Worm (Caenorhabditis elegans): Measurements from ENCODE around the gene gcy-29.
A peak's percentile ranks its signal among the peaks of the same experiment; 100 is the strongest.

Gene gcy-29

ce11 chrII:14537728-14538127 is 10.9 kb downstream of the gcy-29 start, which contains the start of the genes clec-147 and C04H5.7:
clec-147 (minus strand) TSS chrII:14537828.
C04H5.7 (plus strand) TSS chrII:14537946.
- TF ChIP-seq tbx-11 (GFP tag; IDR thresholded peaks at IDR 0.05) (no peak), scrt-1 (GFP tag; IDR thresholded peaks at IDR 0.05) (no peak), ama-1 (optimal IDR thresholded peaks at IDR 0.05) (no peak), tbx-37 (GFP tag; conservative IDR thresholded peaks at IDR 0.05) (no peak), tra-4 (tag; optimal IDR thresholded peaks at IDR 0.05) (no peak), sea-1 (GFP tag; conservative IDR thresholded peaks at IDR 0.05) (no peak), ceh-13 (GFP tag; optimal IDR thresholded peaks at IDR 0.05) (no peak), aly-1 (tag; optimal IDR thresholded peaks at IDR 0.05) (no peak), F13C5.2 (tag; optimal IDR thresholded peaks at IDR 0.05) (no peak), flt-1 (GFP tag; IDR thresholded peaks at IDR 0.05) (no peak), hnd-1 (tag; optimal IDR thresholded peaks at IDR 0.05) (no peak), B0310.2 (tag; optimal IDR thresholded peaks at IDR 0.05) (no peak), pes-1 (GFP tag; IDR thresholded peaks at IDR 0.05) (no peak)

DNA sequence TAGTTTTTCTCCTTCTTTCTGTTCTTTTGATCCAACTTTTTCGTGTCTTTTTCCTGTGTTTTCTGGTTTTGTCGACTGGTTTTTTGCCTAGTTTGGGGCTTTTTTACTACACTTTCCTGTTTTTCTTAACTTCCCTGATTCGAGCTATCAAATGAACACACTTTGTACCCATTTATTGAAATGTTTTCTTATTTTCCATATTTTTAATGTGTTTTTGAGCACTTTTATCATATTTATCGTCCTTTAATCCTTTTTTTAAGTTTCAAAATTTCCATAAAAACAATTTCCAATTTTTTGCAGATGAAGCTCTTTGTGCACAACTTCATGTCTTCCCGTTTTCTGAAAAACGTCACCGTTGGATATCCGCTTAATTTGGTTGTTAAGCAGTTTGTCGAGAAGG is 14.6 kb downstream of the gcy-29 start, which contains the start of gene C04H5.1:
TSS of gene C04H5.1 (plus strand) at position 301 of the 400 bp plus-strand sequence.
- TF ChIP-seq ceh-36 (tag; optimal IDR thresholded peaks at IDR 0.05): no peak
- TF ChIP-seq pes-1 (GFP tag; IDR thresholded peaks at IDR 0.05): no peak
- TF ChIP-seq F13C5.2 (tag; optimal IDR thresholded peaks at IDR 0.05): no peak
- TF ChIP-seq hmg-4 (GFP tag; optimal IDR thresholded peaks at IDR 0.05): no peak
- no peak for TF ChIP-seq tbx-11 (GFP tag; IDR thresholded peaks at IDR 0.05)
- no peak for TF ChIP-seq B0310.2 (tag; optimal IDR thresholded peaks at IDR 0.05)
- TF ChIP-seq aly-1 (tag; optimal IDR thresholded peaks at IDR 0.05): no peak

ce11 chrII:14528233-14528802 is 20.3 kb downstream of the gcy-29 start, which contains the start of the genes F57C2.5 and spat-1:
F57C2.5 (minus strand) TSS chrII:14528239.
spat-1 (plus strand) TSS chrII:14528752.
- TF ChIP-seq pes-1 (GFP tag; IDR thresholded peaks at IDR 0.05): peak; percentile 65
- TF ChIP-seq tbx-37 (GFP tag; conservative IDR thresholded peaks at IDR 0.05): 0 out of 2 replicates have a peak, but pooled peaks have one; percentile 41
- TF ChIP-seq B0310.2 (tag; optimal IDR thresholded peaks at IDR 0.05): no peak
- TF ChIP-seq hnd-1 (tag; optimal IDR thresholded peaks at IDR 0.05): peak; percentile 19
- TF ChIP-seq ets-7 (tag; optimal IDR thresholded peaks at IDR 0.05): peak; percentile 67
- TF ChIP-seq hmg-4 (GFP tag; optimal IDR thresholded peaks at IDR 0.05): no peak
- no peak for TF ChIP-seq aly-1 (tag; optimal IDR thresholded peaks at IDR 0.05)
- peak; percentile 38 for TF ChIP-seq ceh-13 (GFP tag; optimal IDR thresholded peaks at IDR 0.05)
- peak; percentile 45 for TF ChIP-seq F13C5.2 (tag; optimal IDR thresholded peaks at IDR 0.05)
- TF ChIP-seq tra-4 (tag; optimal IDR thresholded peaks at IDR 0.05): peak; percentile 18
- peak; percentile 41; the same call in 1 of the 2 replicates for TF ChIP-seq sea-1 (GFP tag; conservative IDR thresholded peaks at IDR 0.05)
- 0 out of 2 replicates have a peak, but pooled peaks have one; percentile 18 for TF ChIP-seq scrt-1 (GFP tag; IDR thresholded peaks at IDR 0.05)
- TF ChIP-seq ceh-36 (tag; optimal IDR thresholded peaks at IDR 0.05): no peak

DNA sequence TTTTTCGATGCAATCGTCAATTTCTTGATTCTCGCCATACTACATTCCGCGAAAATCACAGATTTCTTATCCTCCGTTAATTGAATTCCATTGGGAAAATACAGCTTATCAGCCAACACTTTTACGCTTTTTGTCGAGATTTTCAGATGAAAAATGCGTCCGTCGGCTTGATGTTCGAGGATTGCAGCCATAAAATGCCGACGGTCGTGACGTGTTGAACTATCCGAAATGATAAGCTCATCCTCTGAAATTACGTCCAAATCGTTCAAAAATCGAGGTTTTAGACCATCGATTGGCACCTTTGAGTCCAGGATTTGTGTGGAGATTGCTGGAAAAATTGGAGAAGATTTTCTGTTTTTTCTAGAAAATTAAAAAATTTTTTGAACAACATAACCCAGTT is 21.5 kb downstream of the gcy-29 start:
- TF ChIP-seq sea-1 (GFP tag; conservative IDR thresholded peaks at IDR 0.05) (no peak), scrt-1 (GFP tag; IDR thresholded peaks at IDR 0.05) (no peak), ets-7 (tag; optimal IDR thresholded peaks at IDR 0.05) (no peak), tbx-11 (GFP tag; IDR thresholded peaks at IDR 0.05) (no peak), ceh-36 (tag; optimal IDR thresholded peaks at IDR 0.05) (no peak), tra-4 (tag; optimal IDR thresholded peaks at IDR 0.05) (no peak), pes-1 (GFP tag; IDR thresholded peaks at IDR 0.05) (no peak), F13C5.2 (tag; optimal IDR thresholded peaks at IDR 0.05) (no peak), hmg-4 (GFP tag; optimal IDR thresholded peaks at IDR 0.05) (no peak), flt-1 (GFP tag; IDR thresholded peaks at IDR 0.05) (no peak), ama-1 (optimal IDR thresholded peaks at IDR 0.05) (no peak), aly-1 (tag; optimal IDR thresholded peaks at IDR 0.05) (no peak), B0310.2 (tag; optimal IDR thresholded peaks at IDR 0.05) (no peak), hmbx-1 (tag; optimal IDR thresholded peaks at IDR 0.05) (no peak), tbx-37 (GFP tag; conservative IDR thresholded peaks at IDR 0.05) (no peak), ceh-13 (GFP tag; optimal IDR thresholded peaks at IDR 0.05) (no peak), hnd-1 (tag; optimal IDR thresholded peaks at IDR 0.05) (no peak)

DNA sequence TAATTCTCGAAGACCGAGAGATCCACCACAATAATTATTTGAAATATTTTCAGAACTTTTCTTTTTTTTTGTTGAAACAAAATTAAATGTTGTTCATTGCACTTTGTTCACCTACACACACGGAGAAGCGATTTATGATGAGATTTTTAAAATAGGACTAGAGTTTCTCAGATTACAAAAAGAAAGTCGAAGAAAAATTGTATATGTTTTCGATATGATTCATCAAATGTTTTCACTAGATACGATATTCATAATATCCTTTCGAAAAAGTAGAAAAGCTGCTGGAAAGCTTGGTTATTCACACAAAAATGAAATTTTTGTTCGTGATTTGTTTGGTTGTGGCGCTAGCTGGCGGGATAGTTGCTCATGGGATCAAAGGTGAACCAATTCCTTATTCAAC is 23.6 kb downstream of the gcy-29 start, which contains the start of gene F57C2.4:
TSS of gene F57C2.4 (plus strand) at position 301 of the 400 bp plus-strand sequence.
- no peak for TF ChIP-seq hnd-1 (tag; optimal IDR thresholded peaks at IDR 0.05)
- no peak for TF ChIP-seq ama-1 (optimal IDR thresholded peaks at IDR 0.05)

ce11 chrII:14523645-14524223 is 24.9 kb downstream of the gcy-29 start, which contains the start of gene pot-2:
pot-2 (plus strand) TSS chrII:14524173.
- TF ChIP-seq tra-4 (tag; optimal IDR thresholded peaks at IDR 0.05) (no peak), tbx-37 (GFP tag; conservative IDR thresholded peaks at IDR 0.05) (no peak), aly-1 (tag; optimal IDR thresholded peaks at IDR 0.05) (no peak), pes-1 (GFP tag; IDR thresholded peaks at IDR 0.05) (no peak), ama-1 (optimal IDR thresholded peaks at IDR 0.05) (no peak), scrt-1 (GFP tag; IDR thresholded peaks at IDR 0.05) (no peak), ceh-36 (tag; optimal IDR thresholded peaks at IDR 0.05) (no peak)

ce11 chrII:14523070-14523572 is 25.5 kb downstream of the gcy-29 start, which contains the start of gene btb-20:
btb-20 (minus strand) TSS chrII:14523522.
- no peak for TF ChIP-seq ets-7 (tag; optimal IDR thresholded peaks at IDR 0.05)
- no peak for TF ChIP-seq hnd-1 (tag; optimal IDR thresholded peaks at IDR 0.05)
- no peak for TF ChIP-seq ceh-13 (GFP tag; optimal IDR thresholded peaks at IDR 0.05)
- TF ChIP-seq tbx-37 (GFP tag; conservative IDR thresholded peaks at IDR 0.05): no peak
- no peak for TF ChIP-seq tra-4 (tag; optimal IDR thresholded peaks at IDR 0.05)
- TF ChIP-seq ama-1 (optimal IDR thresholded peaks at IDR 0.05): no peak
- no peak for TF ChIP-seq flt-1 (GFP tag; IDR thresholded peaks at IDR 0.05)
- no peak for TF ChIP-seq sea-1 (GFP tag; conservative IDR thresholded peaks at IDR 0.05)
- no peak for TF ChIP-seq tbx-11 (GFP tag; IDR thresholded peaks at IDR 0.05)
- TF ChIP-seq aly-1 (tag; optimal IDR thresholded peaks at IDR 0.05): no peak
- TF ChIP-seq hmbx-1 (tag; optimal IDR thresholded peaks at IDR 0.05): no peak
- TF ChIP-seq ceh-36 (tag; optimal IDR thresholded peaks at IDR 0.05): no peak
- no peak for TF ChIP-seq pes-1 (GFP tag; IDR thresholded peaks at IDR 0.05)
- TF ChIP-seq F13C5.2 (tag; optimal IDR thresholded peaks at IDR 0.05): no peak
- TF ChIP-seq hmg-4 (GFP tag; optimal IDR thresholded peaks at IDR 0.05): no peak
- no peak for TF ChIP-seq B0310.2 (tag; optimal IDR thresholded peaks at IDR 0.05)

Data from whole organism, early embryonic.